Fruit fly (Drosophila melanogaster): ENCODE results near the gene CG13362.

DNA sequence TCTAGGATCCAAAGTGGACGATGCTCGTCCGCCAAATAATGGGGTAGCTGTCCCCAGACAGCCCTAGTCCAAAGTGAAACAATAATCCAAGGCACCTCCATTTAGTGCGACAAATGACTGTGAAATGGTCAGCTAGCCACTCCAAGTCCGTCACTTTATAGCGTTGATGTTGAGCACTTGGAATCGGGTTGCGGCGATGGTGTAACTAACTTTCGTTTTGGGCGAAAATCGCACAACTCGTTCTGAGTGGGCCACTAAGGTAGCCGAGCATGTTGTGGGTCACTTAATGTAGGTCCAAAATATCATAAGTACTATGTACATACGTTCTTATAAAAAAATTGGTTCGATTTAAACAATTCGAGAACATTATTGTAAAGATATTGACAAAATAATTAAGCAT, 2.5 kb upstream of the CG13362 start, which contains the start of gene CG13361:
- no peak for TF ChIP-seq ase (GFP tag; IDR thresholded peaks at IDR 0.05)
- TF ChIP-seq CG17802 (tag; optimal IDR thresholded peaks at IDR 0.05): no peak
